Fruit fly (Drosophila melanogaster) whole organism: Measurements from ENCODE around the gene Top3beta.

Experiments used
- CG8478 ChIP-seq: fragments of >200 bp; optimal IDR thresholded peaks from 2 replicates; lab custom pipeline; 2018; ENCODE audit warnings: inconsistent platforms
- Dll ChIP-seq: fragments of >200 bp; optimal IDR thresholded peaks from 2 replicates; lab custom pipeline; 2017
- EcR ChIP-seq, 2 experiments: fragments of >200 bp; optimal IDR thresholded peaks; 2 replicates each; lab custom pipeline; 2017; ENCODE audit warnings: missing biosample characterization in 2 of 2, missing genetic modification characterization in 2 of 2, missing genetic modification reagents in 2 of 2
- pan ChIP-seq: fragments of >200 bp; optimal IDR thresholded peaks from 2 replicates; lab custom pipeline; 2017
- psq ChIP-seq: fragments of >200 bp; optimal IDR thresholded peaks from 2 replicates; lab custom pipeline; 2017
- usp ChIP-seq: fragments of >200 bp; optimal IDR thresholded peaks from 2 replicates; lab custom pipeline; 2017; ENCODE audit warnings: missing biosample characterization, missing genetic modification characterization, mixed read lengths

Gene Top3beta

DNA sequence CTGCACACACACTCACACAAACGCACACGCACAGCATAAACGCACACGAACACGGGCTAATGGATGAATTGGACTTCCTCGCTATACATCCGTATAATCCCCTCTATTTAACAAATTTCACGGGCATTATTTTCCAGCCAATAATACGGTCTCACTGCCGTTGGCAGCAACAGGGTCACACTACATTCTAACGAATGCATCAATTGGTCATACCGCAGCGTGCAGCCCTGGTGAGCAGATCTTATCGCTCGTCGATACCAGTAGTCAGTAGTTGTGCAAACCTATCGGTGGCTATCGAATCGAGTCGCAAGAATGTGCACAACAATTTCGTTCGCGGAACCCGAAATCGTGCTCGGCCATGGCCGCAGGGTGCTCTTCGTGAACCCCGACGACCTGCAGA lies at the start of gene Top3beta, which contains the start of gene wuho:
Top3beta (minus strand) TSS at position 149 of the 400 bp plus-strand sequence.
wuho (plus strand) TSS at position 259 of the 400 bp plus-strand sequence.
- TF ChIP-seq usp: no peak
- TF ChIP-seq CG8478 (lab: Kevin White, UChicago): no peak
- TF ChIP-seq psq (lab: Kevin White, UChicago): no peak
- TF ChIP-seq EcR (GFP tag; optimal IDR thresholded peaks at IDR 0.05; lab: Kevin White, UChicago): no peak
- no peak for TF ChIP-seq Dll
- no peak for TF ChIP-seq pan (lab: Kevin White, UChicago)

DNA sequence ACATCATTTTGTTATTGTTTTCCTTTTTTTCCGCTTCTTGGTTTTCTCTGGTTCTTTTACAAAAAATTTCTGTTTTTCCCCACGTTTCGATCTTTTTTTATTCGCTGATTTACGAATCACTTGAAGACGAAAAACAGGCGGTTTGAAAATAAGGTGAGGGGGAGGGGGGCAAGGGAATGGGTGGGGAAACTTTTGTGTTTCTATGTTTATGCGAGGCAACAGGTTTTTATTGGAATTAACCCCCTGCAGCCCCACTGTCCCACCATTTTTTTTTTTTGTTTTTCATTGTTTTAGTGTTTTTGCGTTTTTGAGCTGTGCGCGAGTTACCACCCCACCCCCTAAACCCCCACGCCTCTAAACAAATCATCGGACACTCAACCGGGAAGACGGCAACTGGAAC lies 47.2 kb upstream of the Top3beta start:
- no peak for TF ChIP-seq psq (lab: Kevin White, UChicago)
- TF ChIP-seq Dll: no peak
- TF ChIP-seq EcR (GFP tag; optimal IDR thresholded peaks at IDR 0.05; lab: Kevin White, UChicago): no peak
- no peak for TF ChIP-seq CG8478 (lab: Kevin White, UChicago)
- no peak for TF ChIP-seq usp
- no peak for TF ChIP-seq pan (lab: Kevin White, UChicago)

DNA sequence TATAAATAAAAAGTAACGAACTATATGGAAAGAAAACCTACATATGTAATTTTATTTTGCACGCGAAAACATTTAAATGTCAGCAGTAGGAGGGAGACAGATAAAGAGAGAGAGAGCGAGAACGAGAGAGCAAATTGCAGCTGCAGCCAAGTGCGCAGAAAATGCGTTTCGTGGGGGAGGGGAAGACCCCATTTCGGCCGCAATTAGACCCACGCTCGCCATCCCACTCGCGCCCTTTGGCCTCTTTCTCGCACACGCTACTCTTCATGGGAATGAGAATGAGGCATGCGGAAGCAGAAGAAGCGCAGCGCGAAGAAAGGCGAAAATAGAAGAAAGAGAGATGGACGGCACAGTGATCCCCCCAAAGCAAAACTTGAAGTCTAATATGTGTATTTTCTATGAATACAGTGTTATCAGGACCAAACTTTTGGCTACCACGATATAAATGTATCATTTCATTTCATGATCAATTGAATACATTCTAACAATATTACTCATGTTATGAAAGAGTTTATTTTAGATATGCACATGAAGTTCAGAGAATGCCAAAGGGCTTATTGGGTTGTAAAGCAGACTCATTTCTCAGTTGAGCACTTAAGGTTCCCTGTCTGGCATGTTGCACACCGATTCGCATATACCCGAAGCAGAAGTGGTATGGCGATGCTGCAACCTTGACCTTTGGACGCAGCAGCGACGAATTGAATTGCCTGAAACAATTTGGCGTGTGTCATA lies 45.4 kb upstream of the Top3beta start:
- TF ChIP-seq psq (lab: Kevin White, UChicago): no peak
- TF ChIP-seq Dll: no peak
- no peak for TF ChIP-seq EcR (GFP tag; optimal IDR thresholded peaks at IDR 0.05; lab: Kevin White, UChicago)
- TF ChIP-seq CG8478 (lab: Kevin White, UChicago): no peak
- no peak for TF ChIP-seq usp
- no peak for TF ChIP-seq pan (lab: Kevin White, UChicago)

dm6 chrX:6330369-6330949 lies 42.7 kb upstream of the Top3beta start, which contains the start of gene CG42240:
Gene CG42240, plus strand, starts transcription at chrX:6330842.
- TF ChIP-seq EcR (GFP tag; optimal IDR thresholded peaks at IDR 0.05; lab: Kevin White, UChicago) (no peak), usp (no peak), psq (lab: Kevin White, UChicago) (no peak), CG8478 (lab: Kevin White, UChicago) (no peak), Dll (no peak), pan (lab: Kevin White, UChicago) (no peak)

- TF ChIP-seq pan (lab: Kevin White, UChicago): no peak
- no peak for TF ChIP-seq psq (lab: Kevin White, UChicago)
- TF ChIP-seq EcR (GFP tag; optimal IDR thresholded peaks at IDR 0.05; lab: Kevin White, UChicago): no peak
- no peak for TF ChIP-seq Dll
- no peak for TF ChIP-seq usp
- no peak for TF ChIP-seq CG8478 (lab: Kevin White, UChicago)
These were observed 29.2 kb upstream of the Top3beta start for dm6 chrX:6316858-6317474.

DNA sequence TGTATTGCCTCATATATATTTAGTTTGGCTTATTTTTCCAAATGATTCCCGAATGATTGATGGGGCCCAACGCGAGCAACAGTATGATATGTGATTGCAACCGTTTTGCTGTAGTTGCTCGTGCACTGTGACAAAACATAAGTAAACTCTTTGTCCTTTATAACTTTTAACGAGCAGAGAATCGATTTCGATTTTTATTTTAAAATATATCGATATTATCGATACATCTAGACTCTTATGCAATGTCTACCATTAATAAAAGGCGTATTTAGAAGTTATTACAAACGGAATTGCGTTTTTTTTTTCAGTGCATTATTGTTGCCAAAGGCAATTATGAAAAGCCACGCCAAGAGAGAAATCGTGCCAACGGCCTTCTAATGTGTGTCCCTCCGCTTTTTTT lies 27.8 kb upstream of the Top3beta start:
- TF ChIP-seq Dll (no peak), pan (lab: Kevin White, UChicago) (no peak), CG8478 (lab: Kevin White, UChicago) (no peak), psq (lab: Kevin White, UChicago) (no peak), usp (no peak), EcR (GFP tag; optimal IDR thresholded peaks at IDR 0.05; lab: Kevin White, UChicago) (no peak)

- TF ChIP-seq usp (no peak), psq (lab: Kevin White, UChicago) (no peak), Dll (no peak), pan (lab: Kevin White, UChicago) (no peak)
These were observed 23.7 kb upstream of the Top3beta start for dm6 chrX:6311516-6311915.

DNA sequence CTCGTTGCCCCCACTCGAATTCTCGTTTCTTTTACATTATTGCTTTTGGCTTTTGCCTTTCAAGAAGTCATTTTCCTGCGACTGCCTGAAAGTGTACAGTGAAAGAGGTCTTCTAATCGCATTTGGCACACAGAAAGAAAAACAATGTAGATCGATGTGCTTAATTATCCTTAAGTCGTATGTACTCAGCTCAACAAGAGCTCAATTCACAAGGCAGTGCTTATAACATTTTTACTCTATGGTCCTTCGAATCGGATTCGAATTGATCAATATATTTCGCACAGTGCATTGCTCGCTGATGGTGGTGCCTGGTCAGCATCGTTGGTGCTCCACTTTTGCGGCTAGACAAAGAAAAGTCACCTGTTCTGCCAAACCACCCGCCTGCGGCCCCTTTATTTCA lies 22.6 kb upstream of the Top3beta start:
- TF ChIP-seq usp (no peak), CG8478 (lab: Kevin White, UChicago) (no peak), pan (lab: Kevin White, UChicago) (no peak), Dll (no peak)

dm6 chrX:6308852-6309251 lies 21.1 kb upstream of the Top3beta start, which contains the start of gene CG15894:
Gene CG15894, plus strand, starts transcription at chrX:6309212.
- TF ChIP-seq Dll: no peak
- no peak for TF ChIP-seq CG8478 (lab: Kevin White, UChicago)
- TF ChIP-seq pan (lab: Kevin White, UChicago): no peak
- TF ChIP-seq EcR (GFP tag; optimal IDR thresholded peaks at IDR 0.05; lab: Kevin White, UChicago): no peak
- no peak for TF ChIP-seq usp
- no peak for TF ChIP-seq psq (lab: Kevin White, UChicago)

DNA sequence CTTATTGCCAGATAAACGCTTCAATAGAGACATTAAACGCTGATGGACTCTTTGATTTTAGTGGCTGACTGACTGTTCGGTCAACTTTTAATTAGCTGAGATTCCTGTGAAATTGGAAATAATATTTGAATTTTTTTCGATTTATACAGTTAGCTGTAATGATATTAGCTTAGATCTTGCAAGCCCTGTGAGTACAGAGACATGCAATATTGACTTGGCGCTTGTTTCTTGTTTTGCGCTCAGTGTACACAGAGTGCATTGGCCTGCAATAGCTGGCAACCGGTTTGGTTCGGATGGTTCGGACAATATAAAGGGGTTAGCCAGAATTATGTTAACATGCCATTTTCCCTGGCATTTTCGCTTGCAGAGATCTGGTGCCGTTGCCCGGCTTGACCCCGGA lies 17.5 kb upstream of the Top3beta start:
- TF ChIP-seq psq (lab: Kevin White, UChicago) (no peak), CG8478 (lab: Kevin White, UChicago) (no peak)

DNA sequence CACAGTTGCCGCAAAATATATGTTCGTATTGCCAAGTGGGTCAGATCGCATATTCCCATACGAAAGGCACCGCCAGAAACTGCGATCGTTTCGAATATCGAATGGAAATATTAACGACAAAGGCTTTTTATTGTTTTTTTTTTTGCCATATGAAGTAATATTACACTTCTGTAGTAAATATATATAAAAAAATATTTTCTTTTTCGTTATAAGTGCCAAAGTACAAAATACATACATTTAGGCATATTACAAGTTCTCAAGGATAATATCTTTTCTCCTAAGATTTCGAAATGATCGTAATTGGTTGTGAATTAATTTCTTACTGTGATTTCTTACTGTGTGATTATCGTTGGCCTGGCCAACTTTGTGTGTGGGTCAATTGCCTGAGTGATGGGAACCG lies 16.4 kb upstream of the Top3beta start:
- TF ChIP-seq EcR (GFP tag; optimal IDR thresholded peaks at IDR 0.05; lab: Kevin White, UChicago) (no peak), Dll (no peak), usp (no peak), psq (lab: Kevin White, UChicago) (no peak), CG8478 (lab: Kevin White, UChicago) (no peak), pan (lab: Kevin White, UChicago) (no peak)

- TF ChIP-seq CG8478 (lab: Kevin White, UChicago): no peak
- TF ChIP-seq EcR (GFP tag; optimal IDR thresholded peaks at IDR 0.05; lab: Kevin White, UChicago): no peak
These were observed 15.9 kb upstream of the Top3beta start, which contains the start of gene CG3823 for dm6 chrX:6303675-6304074. Gene CG3823, plus strand, starts transcription at chrX:6303975.
